Fruit fly (Drosophila melanogaster): ENCODE results near the gene CG12535.

DNA sequence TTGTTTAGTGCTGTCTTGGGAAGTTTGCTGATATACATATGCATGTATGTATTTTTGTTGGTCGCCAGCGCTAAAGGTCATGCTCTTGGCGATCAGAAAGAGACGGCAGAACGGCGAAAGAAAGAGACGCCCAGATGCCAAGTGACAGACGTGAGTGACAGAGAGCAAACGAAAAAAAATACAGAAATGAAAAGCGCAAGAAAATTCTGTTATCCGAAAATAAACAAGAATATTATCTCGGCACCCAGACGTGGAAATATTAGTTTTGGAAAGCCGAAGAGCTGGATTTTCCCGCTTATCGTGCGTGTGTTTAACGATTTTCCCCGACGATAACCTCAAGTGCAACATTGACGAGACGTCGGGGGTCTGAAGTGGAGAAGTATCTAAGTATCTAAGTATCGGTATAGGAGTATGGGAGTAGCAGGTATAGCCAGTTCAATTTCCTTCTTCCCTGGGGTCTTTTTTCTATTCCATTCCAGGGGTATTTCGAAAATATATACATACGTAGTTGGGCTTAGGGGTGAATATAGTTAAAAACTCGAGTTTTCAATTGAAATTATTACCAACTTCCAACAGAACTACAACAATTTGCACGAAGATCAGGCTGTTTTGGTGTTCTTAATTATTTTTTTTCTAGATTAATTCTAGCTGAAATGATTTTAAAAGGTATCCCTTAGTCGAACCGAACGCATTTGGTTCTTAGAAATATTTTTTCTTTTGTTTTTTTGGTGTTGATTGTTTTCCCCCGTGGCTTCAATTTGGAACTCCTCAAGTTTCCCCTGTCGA, 81.7 kb downstream of the CG12535 start:
- TF ChIP-seq fru (GFP tag; optimal IDR thresholded peaks at IDR 0.05) (no peak), OdsH (GFP tag; optimal IDR thresholded peaks at IDR 0.05) (no peak), Hr78 (GFP tag; optimal IDR thresholded peaks at IDR 0.05) (no peak)
